Worm (Caenorhabditis elegans) whole organism, early embryonic: ENCODE measurements around the gene ugt-46.

Source experiments
- B0310.2 ChIP-seq: sonication (generic microtip); optimal IDR thresholded peaks from 2 replicates; lab custom pipeline; 2016; ENCODE audit warnings: mild to moderate bottlenecking, missing genetic modification characterization, missing compliant biosample characterization
- F13C5.2 ChIP-seq: sonication (generic microtip); optimal IDR thresholded peaks from 2 replicates; lab custom pipeline; 2017; ENCODE audit warnings: mild to moderate bottlenecking, missing genetic modification characterization, inconsistent platforms, missing compliant biosample characterization
- aly-1 ChIP-seq: sonication (generic microtip); optimal IDR thresholded peaks from 2 replicates; lab custom pipeline; 2016; ENCODE audit warnings: missing genetic modification characterization, missing compliant biosample characterization
- ama-1 ChIP-seq: fragments of 150-350 bp; optimal IDR thresholded peaks from 2 replicates; lab custom pipeline; 2014
- ceh-13 ChIP-seq: fragments of 200-800 bp; sonication (Bioruptor generic); optimal IDR thresholded peaks from 2 replicates; lab custom pipeline; 2018; ENCODE audit warnings: mild to moderate bottlenecking, missing genetic modification characterization, missing compliant biosample characterization
- ceh-36 ChIP-seq: sonication (generic microtip); optimal IDR thresholded peaks from 2 replicates; lab custom pipeline; 2016; ENCODE audit warnings: missing genetic modification characterization, inconsistent platforms, missing compliant biosample characterization
- ets-7 ChIP-seq: sonication (generic microtip); optimal IDR thresholded peaks from 2 replicates; lab custom pipeline; 2016; ENCODE audit warnings: missing genotype, missing genetic modification characterization, missing compliant biosample characterization
- flt-1 ChIP-seq: fragments of 200-800 bp; sonication (Bioruptor generic); IDR thresholded peaks from 2 replicates; pipeline ENCODE4 v1.3.6; 2022; ENCODE audit warnings: missing genetic modification characterization, missing compliant biosample characterization
- hmbx-1 ChIP-seq: sonication (generic microtip); optimal IDR thresholded peaks from 2 replicates; lab custom pipeline; 2016; ENCODE audit warnings: mild to moderate bottlenecking, missing genetic modification characterization, missing compliant biosample characterization
- hmg-4 ChIP-seq: fragments of 200-800 bp; sonication (Bioruptor generic); optimal IDR thresholded peaks from 2 replicates; lab custom pipeline; 2018; ENCODE audit warnings: mild to moderate bottlenecking, missing genetic modification characterization, missing compliant biosample characterization
- hnd-1 ChIP-seq: sonication (generic microtip); optimal IDR thresholded peaks from 2 replicates; lab custom pipeline; 2016; ENCODE audit warnings: missing genetic modification characterization, missing compliant biosample characterization
- pes-1 ChIP-seq: fragments of 200-800 bp; sonication (Bioruptor generic); IDR thresholded peaks from 2 replicates; pipeline ENCODE4 v1.3.6; 2022; ENCODE audit warnings: missing genetic modification reagents, missing genetic modification characterization, missing compliant biosample characterization
- scrt-1 ChIP-seq: fragments of 200-800 bp; sonication (Bioruptor generic); IDR thresholded peaks from 2 replicates; pipeline ENCODE4 v1.3.6; 2022; ENCODE audit warnings: missing genetic modification characterization, missing compliant biosample characterization
- sea-1 ChIP-seq: fragments of 200-800 bp; sonication (Bioruptor generic); conservative IDR thresholded peaks from 2 replicates; pipeline ENCODE4 v1.3.6; 2022; ENCODE audit warnings: missing genetic modification characterization, missing compliant biosample characterization
- tbx-11 ChIP-seq: fragments of 200-800 bp; sonication (Bioruptor generic); IDR thresholded peaks from 2 replicates; pipeline ENCODE4 v1.3.6; 2022; ENCODE audit warnings: missing genetic modification characterization, missing compliant biosample characterization
- tbx-37 ChIP-seq: fragments of 200-800 bp; sonication (Bioruptor generic); conservative IDR thresholded peaks from 2 replicates; pipeline ENCODE4 v1.3.6; 2022; ENCODE audit warnings: missing genetic modification reagents, missing genetic modification characterization, missing compliant biosample characterization
- tra-4 ChIP-seq: sonication (generic microtip); optimal IDR thresholded peaks from 2 replicates; lab custom pipeline; 2017; ENCODE audit warnings: missing genetic modification characterization, missing compliant biosample characterization

ugt-46 gene

DNA sequence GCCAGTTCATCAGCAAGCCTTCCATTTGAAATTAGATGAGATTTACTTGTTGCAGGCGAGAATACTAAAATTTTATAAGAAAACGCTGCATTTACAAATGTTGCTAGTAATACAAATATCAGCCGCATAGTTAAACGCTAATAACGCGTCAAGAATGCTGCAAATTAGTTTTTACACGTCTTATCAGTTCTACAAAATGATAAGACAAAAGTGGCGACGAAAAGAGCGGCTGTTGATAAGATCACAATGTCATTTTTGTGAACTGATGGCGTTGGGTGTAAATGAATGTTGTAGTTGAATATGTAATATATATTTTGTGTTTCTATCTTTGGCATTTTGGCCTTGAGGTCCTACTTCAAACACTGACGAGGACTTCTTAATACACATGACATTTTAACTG, at the start of gene ugt-46:
TSS of gene ugt-46 (minus strand) at position 279 of the 400 bp plus-strand sequence.
- TF ChIP-seq tbx-11 (GFP tag; lab: Robert Waterston, UW) (no peak), sea-1 (GFP tag; lab: Robert Waterston, UW) (no peak), flt-1 (GFP tag; lab: Robert Waterston, UW) (no peak), pes-1 (GFP tag; lab: Robert Waterston, UW) (no peak), F13C5.2 (tag; lab: Kevin White, UChicago) (no peak), hmg-4 (GFP tag; lab: Kevin White, UChicago) (no peak), ama-1 (lab: Kevin White, UChicago) (no peak), scrt-1 (GFP tag; lab: Robert Waterston, UW) (no peak)

ce11 chrX:575084-575483, 45.0 kb upstream of the ugt-46 start:
- no peak for TF ChIP-seq hmbx-1 (tag; lab: Kevin White, UChicago)
- no peak for TF ChIP-seq pes-1 (GFP tag; lab: Robert Waterston, UW)
- no peak for TF ChIP-seq hmg-4 (GFP tag; lab: Kevin White, UChicago)
- no peak for TF ChIP-seq scrt-1 (GFP tag; lab: Robert Waterston, UW)
- no peak for TF ChIP-seq ets-7 (tag; lab: Kevin White, UChicago)
- TF ChIP-seq tbx-11 (GFP tag; lab: Robert Waterston, UW), result no peak
- TF ChIP-seq ceh-36, result no peak

- no peak for TF ChIP-seq flt-1 (GFP tag; lab: Robert Waterston, UW)
- TF ChIP-seq sea-1 (GFP tag; lab: Robert Waterston, UW), result no peak
- TF ChIP-seq F13C5.2 (tag; lab: Kevin White, UChicago), result peak; percentile 50
- TF ChIP-seq tbx-11 (GFP tag; lab: Robert Waterston, UW), result no peak
- TF ChIP-seq pes-1 (GFP tag; lab: Robert Waterston, UW), result no peak
- no peak for TF ChIP-seq ceh-13
Measured at ce11 chrX:573270-573669, 43.2 kb upstream of the ugt-46 start.

ce11 chrX:572601-573000, 42.5 kb upstream of the ugt-46 start, which contains the start of gene mrp-2:
TSS of gene mrp-2 (minus strand) at chrX:572701.
- no peak for TF ChIP-seq sea-1 (GFP tag; lab: Robert Waterston, UW)
- no peak for TF ChIP-seq ama-1 (lab: Kevin White, UChicago)
- TF ChIP-seq ceh-36, result no peak
- TF ChIP-seq ceh-13, result no peak
- no peak for TF ChIP-seq hnd-1 (tag; lab: Kevin White, UChicago)
- no peak for TF ChIP-seq flt-1 (GFP tag; lab: Robert Waterston, UW)
- no peak for TF ChIP-seq tbx-11 (GFP tag; lab: Robert Waterston, UW)
- no peak for TF ChIP-seq tra-4 (tag; lab: Kevin White, UChicago)
- TF ChIP-seq B0310.2 (tag; lab: Kevin White, UChicago), result no peak
- TF ChIP-seq hmbx-1 (tag; lab: Kevin White, UChicago), result no peak
- TF ChIP-seq tbx-37 (GFP tag; lab: Robert Waterston, UW), result no peak
- TF ChIP-seq scrt-1 (GFP tag; lab: Robert Waterston, UW), result no peak
- TF ChIP-seq aly-1, result no peak
- no peak for TF ChIP-seq pes-1 (GFP tag; lab: Robert Waterston, UW)
- no peak for TF ChIP-seq hmg-4 (GFP tag; lab: Kevin White, UChicago)
- no peak for TF ChIP-seq F13C5.2 (tag; lab: Kevin White, UChicago)
- no peak for TF ChIP-seq ets-7 (tag; lab: Kevin White, UChicago)

ce11 chrX:571367-571766, 41.3 kb upstream of the ugt-46 start:
- TF ChIP-seq B0310.2 (tag; lab: Kevin White, UChicago) (no peak), sea-1 (GFP tag; lab: Robert Waterston, UW) (no peak), ceh-13 (no peak), ets-7 (tag; lab: Kevin White, UChicago) (no peak), hmbx-1 (tag; lab: Kevin White, UChicago) (no peak)

DNA sequence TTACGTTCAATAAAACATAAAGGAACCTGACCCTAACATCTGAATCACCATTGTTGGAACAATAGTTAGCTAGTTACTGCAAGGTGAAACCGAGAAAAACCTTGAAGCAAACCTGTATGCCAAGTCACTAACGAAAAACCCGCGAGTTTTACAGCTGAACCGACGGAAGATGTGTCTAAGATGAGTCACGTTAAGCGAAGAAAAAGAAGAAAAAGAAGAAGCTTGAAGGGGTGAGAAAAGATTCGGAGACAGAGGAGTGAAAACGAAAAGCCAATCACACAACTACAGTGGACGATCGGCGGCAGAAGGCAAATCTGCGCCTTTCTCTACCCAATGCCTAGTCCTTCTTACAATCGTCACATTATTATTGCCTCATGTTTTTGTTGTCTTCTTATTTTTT, 27.8 kb upstream of the ugt-46 start, which contains the start of gene nas-38:
TSS of gene nas-38 (plus strand) at position 301 of the 400 bp plus-strand sequence.
- TF ChIP-seq ets-7 (tag; lab: Kevin White, UChicago), result no peak
- no peak for TF ChIP-seq ceh-36
- no peak for TF ChIP-seq scrt-1 (GFP tag; lab: Robert Waterston, UW)
- TF ChIP-seq ama-1 (lab: Kevin White, UChicago), result no peak

DNA sequence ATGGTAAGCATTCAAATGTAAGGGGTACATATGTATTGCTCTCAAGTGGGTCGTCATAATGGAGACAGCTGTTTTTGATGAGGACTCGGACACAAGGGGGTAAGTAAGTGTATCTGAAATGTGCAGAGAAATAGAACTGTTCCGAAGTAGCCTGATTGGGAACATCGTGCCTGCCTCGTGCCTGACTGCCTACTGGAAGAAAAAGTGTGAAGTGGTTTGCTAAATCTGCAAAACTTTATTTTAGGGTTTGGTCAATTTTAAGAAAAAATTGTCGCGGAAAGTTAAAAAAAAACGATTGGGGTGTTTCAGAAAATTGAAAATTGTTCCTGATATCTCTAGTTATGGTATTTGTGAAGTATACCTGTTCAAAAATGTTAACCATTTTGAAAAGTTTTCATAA, 27.1 kb upstream of the ugt-46 start, which contains the start of gene hlh-19:
TSS of gene hlh-19 (minus strand) at position 101 of the 400 bp plus-strand sequence.
- TF ChIP-seq flt-1 (GFP tag; lab: Robert Waterston, UW) (no peak), tbx-37 (GFP tag; lab: Robert Waterston, UW) (no peak), ceh-36 (no peak), B0310.2 (tag; lab: Kevin White, UChicago) (no peak), hmbx-1 (tag; lab: Kevin White, UChicago) (no peak), tbx-11 (GFP tag; lab: Robert Waterston, UW) (no peak), ceh-13 (no peak)

- TF ChIP-seq ets-7 (tag; lab: Kevin White, UChicago) (no peak), aly-1 (no peak), F13C5.2 (tag; lab: Kevin White, UChicago) (no peak), tbx-37 (GFP tag; lab: Robert Waterston, UW) (no peak), B0310.2 (tag; lab: Kevin White, UChicago) (no peak), pes-1 (GFP tag; lab: Robert Waterston, UW) (no peak), hmg-4 (GFP tag; lab: Kevin White, UChicago) (no peak), tbx-11 (GFP tag; lab: Robert Waterston, UW) (no peak), ceh-36 (no peak), flt-1 (GFP tag; lab: Robert Waterston, UW) (no peak), ama-1 (lab: Kevin White, UChicago) (no peak)
Measured at ce11 chrX:555043-555791, 25.1 kb upstream of the ugt-46 start.
